Worm (Caenorhabditis elegans): ENCODE data around the gene ads-1.

- no peak for TF ChIP-seq lin-15B (tag; optimal IDR thresholded peaks at IDR 0.05)
- no peak for TF ChIP-seq unc-62 (GFP tag; optimal IDR thresholded peaks at IDR 0.05 in 1 of 2)
- no peak for TF ChIP-seq unc-62 (tag; optimal IDR thresholded peaks at IDR 0.05)
- TF ChIP-seq lin-1 (GFP tag; IDR thresholded peaks at IDR 0.05) = peak; percentile 29; the same call in 1 of the 2 replicates
- TF ChIP-seq nhr-28 (tag; optimal IDR thresholded peaks at IDR 0.05) = no peak
- no peak for TF ChIP-seq daf-12 (tag; optimal IDR thresholded peaks at IDR 0.05)
- no peak for TF ChIP-seq nhr-77 (tag; optimal IDR thresholded peaks at IDR 0.05)
- TF ChIP-seq nhr-11 (tag; optimal IDR thresholded peaks at IDR 0.05) = no peak
- TF ChIP-seq Y48G9A.11 (GFP tag; IDR thresholded peaks at IDR 0.05) = no peak
- no peak for TF ChIP-seq skn-1 (tag; optimal IDR thresholded peaks at IDR 0.05)
Measured at ce11 chrIII:344322-344721, 46.0 kb upstream of the ads-1 start.

Data from whole organism, L4 larva.